Worm (Caenorhabditis elegans) whole organism, L1 larva: Measurements from ENCODE around the gene acs-19.

Experiments
- C04F5.9 ChIP-seq: sonication (generic microtip); optimal IDR thresholded peaks from 2 replicates; lab custom pipeline; 2016; ENCODE audit warnings: missing genetic modification characterization, missing compliant biosample characterization
- F16B12.6 ChIP-seq: fragments of 150-350 bp; optimal IDR thresholded peaks from 2 replicates; lab custom pipeline; 2014; ENCODE audit warnings: missing biosample characterization, missing genetic modification characterization
- aha-1 ChIP-seq: fragments of 150-350 bp; optimal IDR thresholded peaks from 2 replicates; lab custom pipeline; 2014; ENCODE audit warnings: missing biosample characterization, missing genetic modification characterization
- alr-1 ChIP-seq: fragments of 200-800 bp; sonication (Bioruptor generic); optimal IDR thresholded peaks from 2 replicates; lab custom pipeline; 2018; ENCODE audit warnings: borderline replicate concordance, mild to moderate bottlenecking, missing genetic modification characterization, missing compliant biosample characterization
- aly-2 ChIP-seq: fragments of 150-350 bp; optimal IDR thresholded peaks from 2 replicates; lab custom pipeline; 2014; ENCODE audit warnings: missing biosample characterization, missing genetic modification characterization
- ama-1 ChIP-seq: fragments of 150-350 bp; optimal IDR thresholded peaks from 2 replicates; lab custom pipeline; 2014
- blmp-1 ChIP-seq: fragments of 150-350 bp; optimal IDR thresholded peaks from 2 replicates; lab custom pipeline; 2014; ENCODE audit warnings: missing biosample characterization, missing genetic modification characterization
- ceh-63 ChIP-seq: fragments of 200-800 bp; sonication (Bioruptor generic); optimal IDR thresholded peaks from 2 replicates; lab custom pipeline; 2018; ENCODE audit warnings: mild to moderate bottlenecking, missing genetic modification characterization, missing compliant biosample characterization
- ceh-8 ChIP-seq: fragments of 200-800 bp; sonication (Bioruptor generic); optimal IDR thresholded peaks from 2 replicates; lab custom pipeline; 2018; ENCODE audit warnings: mild to moderate bottlenecking, missing genetic modification characterization, moderate library complexity, missing compliant biosample characterization
- ces-1 ChIP-seq: fragments of 150-350 bp; optimal IDR thresholded peaks from 2 replicates; lab custom pipeline; 2014; ENCODE audit warnings: missing biosample characterization, missing genetic modification reagents, missing genetic modification characterization
- dpl-1 ChIP-seq, 3 experiments: fragments of 150-350 bp in 2 of 3; sonication (generic microtip) in 1 of 3; optimal IDR thresholded peaks; 2 replicates each; lab custom pipeline; 2014 to 2017; ENCODE audit warnings: missing biosample characterization in 3 of 3, missing genetic modification characterization in 3 of 3, missing genetic modification reagents in 3 of 3
- elt-2 ChIP-seq: sonication (generic microtip); optimal IDR thresholded peaks from 2 replicates; lab custom pipeline; 2016; ENCODE audit warnings: missing genetic modification characterization, mild to moderate bottlenecking, inconsistent platforms, missing compliant biosample characterization, missing genetic modification reagents
- elt-3 ChIP-seq, 6 experiments: fragments of 150-350 bp in 1 of 6; sonication (generic microtip); optimal IDR thresholded peaks; 2 replicates each; lab custom pipeline; 2017 to 2018; ENCODE audit warnings: missing biosample characterization in 6 of 6, missing genetic modification characterization in 6 of 6, inconsistent platforms in 1 of 6
- ets-5 ChIP-seq: fragments of 200-800 bp; sonication (Bioruptor generic); IDR thresholded peaks from 2 replicates; pipeline ENCODE4 v1.3.6; 2022; ENCODE audit warnings: missing genetic modification characterization, missing compliant biosample characterization
- fkh-4 ChIP-seq: sonication (generic microtip); optimal IDR thresholded peaks from 2 replicates; lab custom pipeline; 2016; ENCODE audit warnings: missing compliant biosample characterization, missing genetic modification characterization, borderline replicate concordance
- fkh-8 ChIP-seq: sonication (generic microtip); optimal IDR thresholded peaks from 2 replicates; lab custom pipeline; 2016; ENCODE audit warnings: mild to moderate bottlenecking, missing genetic modification characterization, missing compliant biosample characterization
- fos-1 ChIP-seq: fragments of 150-350 bp; optimal IDR thresholded peaks from 2 replicates; lab custom pipeline; 2014; ENCODE audit warnings: missing biosample characterization, missing genetic modification characterization
- grh-1 ChIP-seq: fragments of 200-800 bp; sonication (Bioruptor generic); IDR thresholded peaks from 2 replicates; pipeline ENCODE4 v1.3.6; 2022; ENCODE audit warnings: missing genetic modification reagents, missing genetic modification characterization, missing compliant biosample characterization
- hlh-17 ChIP-seq: fragments of 200-800 bp; sonication (Bioruptor generic); optimal IDR thresholded peaks from 2 replicates; lab custom pipeline; 2018; ENCODE audit warnings: missing genetic modification characterization, mild to moderate bottlenecking, missing compliant biosample characterization, moderate library complexity, borderline replicate concordance
- lin-13 ChIP-seq: fragments of 150-350 bp; optimal IDR thresholded peaks from 2 replicates; lab custom pipeline; 2014; ENCODE audit warnings: missing biosample characterization, missing genetic modification reagents, missing genetic modification characterization
- lin-39 ChIP-seq: fragments of 150-350 bp; optimal IDR thresholded peaks from 2 replicates; lab custom pipeline; 2014; ENCODE audit warnings: missing biosample characterization, missing genetic modification reagents, missing genetic modification characterization
- lsy-2 ChIP-seq, 2 experiments: fragments of 150-350 bp; optimal IDR thresholded peaks; 2 replicates each; lab custom pipeline; 2014; ENCODE audit warnings: missing biosample characterization in 2 of 2, missing genetic modification characterization in 2 of 2
- mab-9 ChIP-seq: fragments of 200-800 bp; sonication (Bioruptor generic); IDR thresholded peaks from 2 replicates; pipeline ENCODE4 v1.3.6; 2022; ENCODE audit warnings: missing genetic modification reagents, missing genetic modification characterization, missing compliant biosample characterization
- mef-2 ChIP-seq: fragments of 150-350 bp; optimal IDR thresholded peaks from 2 replicates; lab custom pipeline; 2014; ENCODE audit warnings: missing biosample characterization, missing genetic modification characterization
- mep-1 ChIP-seq: fragments of 150-350 bp; optimal IDR thresholded peaks from 2 replicates; lab custom pipeline; 2014; ENCODE audit warnings: missing biosample characterization, missing genetic modification characterization
- nhr-11 ChIP-seq: fragments of 150-350 bp; optimal IDR thresholded peaks from 2 replicates; lab custom pipeline; 2014; ENCODE audit warnings: missing biosample characterization, missing genetic modification characterization
- nhr-12 ChIP-seq: sonication (generic microtip); optimal IDR thresholded peaks from 2 replicates; lab custom pipeline; 2017; ENCODE audit warnings: missing biosample characterization, missing genetic modification characterization
- nhr-19 ChIP-seq: fragments of 200-800 bp; sonication (Bioruptor generic); conservative IDR thresholded peaks from 2 replicates; pipeline ENCODE4 v1.3.6; 2022; ENCODE audit warnings: missing genetic modification characterization, missing compliant biosample characterization
- nhr-20 ChIP-seq: sonication (generic microtip); optimal IDR thresholded peaks from 2 replicates; lab custom pipeline; 2016; ENCODE audit warnings: mild to moderate bottlenecking, missing genetic modification characterization, missing compliant biosample characterization
- nhr-237 ChIP-seq: fragments of 150-350 bp; optimal IDR thresholded peaks from 2 replicates; lab custom pipeline; 2014; ENCODE audit warnings: missing biosample characterization, missing genetic modification characterization
- nhr-28 ChIP-seq: fragments of 150-350 bp; optimal IDR thresholded peaks from 2 replicates; lab custom pipeline; 2014; ENCODE audit warnings: missing biosample characterization, missing genetic modification characterization
- nhr-76 ChIP-seq: sonication (generic microtip); optimal IDR thresholded peaks from 2 replicates; lab custom pipeline; 2017; ENCODE audit warnings: missing biosample characterization, missing genetic modification characterization
- nhr-77 ChIP-seq: fragments of 150-350 bp; optimal IDR thresholded peaks from 2 replicates; lab custom pipeline; 2014; ENCODE audit warnings: missing biosample characterization, missing genetic modification characterization
- nhr-84 ChIP-seq: sonication (generic microtip); optimal IDR thresholded peaks from 2 replicates; lab custom pipeline; 2017; ENCODE audit warnings: missing biosample characterization, missing genetic modification characterization
- nhr-85 ChIP-seq: sonication (generic microtip); peaks from one replicate; lab custom pipeline; 2016; ENCODE audit warnings: missing genetic modification characterization, inconsistent platforms, missing compliant biosample characterization
- pag-3 ChIP-seq: sonication (generic microtip); optimal IDR thresholded peaks from 2 replicates; lab custom pipeline; 2017; ENCODE audit warnings: missing genetic modification characterization, mild to moderate bottlenecking, missing compliant biosample characterization, antibody characterized with exemption, borderline replicate concordance; ENCODE audit not compliant: insufficient read depth
- pax-3 ChIP-seq: fragments of 200-800 bp; sonication (Bioruptor generic); optimal IDR thresholded peaks from 2 replicates; lab custom pipeline; 2018; ENCODE audit warnings: mild to moderate bottlenecking, missing genetic modification characterization, moderate library complexity, missing compliant biosample characterization
- pqm-1 ChIP-seq: sonication (generic microtip); optimal IDR thresholded peaks from 3 replicates; lab custom pipeline; 2017; ENCODE audit warnings: missing biosample characterization, missing genetic modification characterization
- rnt-1 ChIP-seq: sonication (generic microtip); optimal IDR thresholded peaks from 2 replicates; lab custom pipeline; 2016; ENCODE audit warnings: mild to moderate bottlenecking, missing genetic modification characterization, moderate library complexity, missing compliant biosample characterization
- skn-1 ChIP-seq: fragments of 150-350 bp; optimal IDR thresholded peaks from 2 replicates; lab custom pipeline; 2014; ENCODE audit warnings: missing biosample characterization, missing genetic modification characterization
- snpc-4 ChIP-seq: fragments of 150-350 bp; optimal IDR thresholded peaks from 2 replicates; lab custom pipeline; 2014; ENCODE audit warnings: missing biosample characterization, missing genetic modification characterization
- snu-23 ChIP-seq: sonication (generic microtip); optimal IDR thresholded peaks from 2 replicates; lab custom pipeline; 2016; ENCODE audit warnings: missing genetic modification characterization, missing compliant biosample characterization
- sox-4 ChIP-seq: sonication (generic microtip); optimal IDR thresholded peaks from 2 replicates; lab custom pipeline; 2016; ENCODE audit warnings: missing genetic modification characterization, missing compliant biosample characterization
- swsn-7 ChIP-seq: sonication (generic microtip); optimal IDR thresholded peaks from 2 replicates; lab custom pipeline; 2016; ENCODE audit warnings: missing genetic modification characterization, missing compliant biosample characterization
- tbx-2 ChIP-seq: sonication (generic microtip); optimal IDR thresholded peaks from 2 replicates; lab custom pipeline; 2016; ENCODE audit warnings: missing genetic modification characterization, missing compliant biosample characterization
- unc-130 ChIP-seq: fragments of 150-350 bp; optimal IDR thresholded peaks from 2 replicates; lab custom pipeline; 2017; ENCODE audit warnings: missing biosample characterization, missing genetic modification characterization, inconsistent platforms
- unc-30 ChIP-seq: sonication (generic microtip); optimal IDR thresholded peaks from 2 replicates; lab custom pipeline; 2017; ENCODE audit warnings: missing biosample characterization, missing genetic modification characterization
- unc-62 ChIP-seq: fragments of 150-350 bp; optimal IDR thresholded peaks from 2 replicates; lab custom pipeline; 2014; ENCODE audit warnings: missing biosample characterization, missing genetic modification reagents, missing genetic modification characterization
- xbp-1 ChIP-seq: sonication (generic microtip); optimal IDR thresholded peaks from 2 replicates; lab custom pipeline; 2016; ENCODE audit warnings: missing genetic modification characterization, missing compliant biosample characterization
- zag-1 ChIP-seq: fragments of 150-350 bp; optimal IDR thresholded peaks from 2 replicates; lab custom pipeline; 2014; ENCODE audit warnings: missing biosample characterization, missing genetic modification characterization
- zip-4 ChIP-seq: fragments of 200-800 bp; sonication (Bioruptor generic); optimal IDR thresholded peaks from 2 replicates; lab custom pipeline; 2018; ENCODE audit warnings: mild to moderate bottlenecking, missing genetic modification characterization, moderate library complexity, missing compliant biosample characterization

The acs-19 gene

DNA sequence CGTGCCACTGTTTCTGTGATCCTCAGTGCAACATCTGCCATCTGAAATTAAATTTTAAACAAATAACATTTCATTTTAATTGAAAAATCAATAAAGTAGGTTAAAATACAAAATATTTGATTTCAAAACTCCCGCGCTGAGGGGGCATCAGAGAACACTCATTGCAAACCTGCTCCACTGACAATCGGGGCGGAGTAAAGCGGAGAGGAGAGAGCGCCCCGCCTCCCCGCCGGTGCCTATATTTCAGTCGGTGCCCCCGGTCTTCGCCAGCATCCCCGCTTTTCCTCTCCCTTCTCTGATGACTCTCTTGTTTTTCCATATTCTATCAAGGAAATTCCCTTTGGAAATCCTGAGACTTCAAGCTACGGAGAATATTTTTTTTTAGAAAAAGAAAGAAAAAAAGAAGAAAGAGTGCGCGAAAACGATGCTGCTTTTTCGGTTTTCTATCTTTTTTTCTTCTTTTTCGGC is 1.3 kb upstream of the acs-19 start, which contains the start of gene brc-1 (continued):
- peak; percentile 66 for TF ChIP-seq snpc-4 (tag; lab: Kevin White, UChicago)
- TF ChIP-seq pax-3 (tag; lab: Kevin White, UChicago): peak; percentile 84
- no peak for TF ChIP-seq hlh-17 (GFP tag; lab: Kevin White, UChicago)
- no peak for TF ChIP-seq pag-3 (tag; lab: Kevin White, UChicago)
- no peak for TF ChIP-seq unc-30 (tag; lab: Kevin White, UChicago)
- no peak for TF ChIP-seq nhr-84 (tag; lab: Kevin White, UChicago)
- peak; percentile 72 for TF ChIP-seq nhr-77 (tag; lab: Kevin White, UChicago)
- TF ChIP-seq nhr-19: peak; percentile 100
- TF ChIP-seq pqm-1 (tag; lab: Kevin White, UChicago): no peak
- peak; percentile 35 for TF ChIP-seq aly-2 (tag; lab: Kevin White, UChicago)
- peak; percentile 81 for TF ChIP-seq xbp-1
- no peak for TF ChIP-seq unc-62 (GFP tag; lab: Kevin White, UChicago)
- TF ChIP-seq skn-1: peak; percentile 94
- TF ChIP-seq nhr-11 (tag; lab: Kevin White, UChicago): peak; percentile 53
- peak; percentile 69 for TF ChIP-seq fos-1 (tag; lab: Kevin White, UChicago)
- peak; percentile 87 for TF ChIP-seq nhr-20 (tag; lab: Kevin White, UChicago)
- peak; percentile 85 for TF ChIP-seq ceh-8 (GFP tag; lab: Kevin White, UChicago)
- peak; percentile 92 to 96 (median 94) for TF ChIP-seq dpl-1 (GFP tag; optimal IDR thresholded peaks at IDR 0.05; lab: Kevin White, UChicago)
- TF ChIP-seq sox-4 (tag; lab: Kevin White, UChicago): no peak
- TF ChIP-seq lin-13 (GFP tag; lab: Kevin White, UChicago): peak; percentile 83
- TF ChIP-seq fkh-8 (tag; lab: Kevin White, UChicago): peak; percentile 96
- TF ChIP-seq rnt-1 (tag; lab: Kevin White, UChicago): peak; percentile 88
- TF ChIP-seq ets-5 (GFP tag; lab: Robert Waterston, UW): no peak
- peak; percentile 81 for TF ChIP-seq nhr-85 (tag; lab: Kevin White, UChicago)
- TF ChIP-seq ceh-63 (GFP tag; lab: Kevin White, UChicago): no peak
- peak in 3 of 6 experiments; percentile 3 to 74 (median 64) for TF ChIP-seq elt-3 (tag; optimal IDR thresholded peaks at IDR 0.05; lab: Kevin White, UChicago)
- peak; percentile 53 for TF ChIP-seq C04F5.9 (tag; lab: Kevin White, UChicago)
- peak; percentile 83 for TF ChIP-seq tbx-2 (tag; lab: Kevin White, UChicago)
- peak; percentile 65 for TF ChIP-seq elt-2
- TF ChIP-seq nhr-28 (tag; lab: Kevin White, UChicago): no peak
- peak; percentile 93 to 96 for TF ChIP-seq lsy-2 (tag; optimal IDR thresholded peaks at IDR 0.05; lab: Kevin White, UChicago)
- TF ChIP-seq zag-1 (tag; lab: Kevin White, UChicago): no peak
- no peak for TF ChIP-seq nhr-12 (tag; lab: Kevin White, UChicago)
- peak; percentile 72 for TF ChIP-seq blmp-1 (tag; lab: Kevin White, UChicago)
- TF ChIP-seq snu-23 (GFP tag; lab: Kevin White, UChicago): peak; percentile 90
- peak; percentile 51 for TF ChIP-seq grh-1 (GFP tag; lab: Robert Waterston, UW)
- TF ChIP-seq swsn-7 (tag; lab: Kevin White, UChicago): peak; percentile 82
- peak; percentile 74 for TF ChIP-seq nhr-237 (tag; lab: Kevin White, UChicago)

- TF ChIP-seq elt-3 (tag; optimal IDR thresholded peaks at IDR 0.05; lab: Kevin White, UChicago): peak; percentile 100
- peak; percentile 99 for TF ChIP-seq zip-4
- peak; percentile 100 for TF ChIP-seq dpl-1 (GFP tag; optimal IDR thresholded peaks at IDR 0.05; lab: Kevin White, UChicago)
- TF ChIP-seq ces-1 (GFP tag; lab: Kevin White, UChicago): peak; percentile 99
- TF ChIP-seq aly-2 (tag; lab: Kevin White, UChicago): peak; percentile 99
- TF ChIP-seq F16B12.6: peak; percentile 88
- peak; percentile 98 for TF ChIP-seq mef-2 (tag; lab: Kevin White, UChicago)
- peak; percentile 100 for TF ChIP-seq sox-4 (tag; lab: Kevin White, UChicago)
- peak; percentile 100 for TF ChIP-seq mab-9 (GFP tag; lab: Robert Waterston, UW)
- TF ChIP-seq lin-39: peak; percentile 99
- peak; percentile 100 for TF ChIP-seq swsn-7 (tag; lab: Kevin White, UChicago)
- TF ChIP-seq grh-1 (GFP tag; lab: Robert Waterston, UW): peak; percentile 100
- TF ChIP-seq rnt-1 (tag; lab: Kevin White, UChicago): peak; percentile 100
- peak; percentile 99 for TF ChIP-seq aha-1 (tag; lab: Kevin White, UChicago)
- peak; percentile 100 for TF ChIP-seq mep-1
- peak; percentile 96 for TF ChIP-seq ama-1
- peak; percentile 98 for TF ChIP-seq nhr-76 (tag; lab: Kevin White, UChicago)
- TF ChIP-seq nhr-20 (tag; lab: Kevin White, UChicago): peak; percentile 100
- no peak for TF ChIP-seq alr-1 (tag; lab: Kevin White, UChicago)
- TF ChIP-seq fkh-4 (tag; lab: Kevin White, UChicago): peak; percentile 97
- peak; percentile 100 for TF ChIP-seq unc-130 (tag; lab: Kevin White, UChicago)
Observed at ce11 chrIII:3867378-3867904, 3.2 kb downstream of the acs-19 start, which contains the start of gene rpl-3. rpl-3 (plus strand) TSS chrIII:3867854.
